Worm (Caenorhabditis elegans) whole organism, midembryonic: ENCODE measurements around the gene ZK1236.1.

Experiments
- T22C8.4 ChIP-seq: fragments of 200-800 bp; sonication (Bioruptor generic); IDR thresholded peaks from 2 replicates; pipeline ENCODE4 v1.3.6; 2022; ENCODE audit warnings: missing genetic modification characterization, missing compliant biosample characterization
- cog-1 ChIP-seq: sonication (generic microtip); optimal IDR thresholded peaks from 2 replicates; lab custom pipeline; 2016; ENCODE audit warnings: missing genetic modification characterization, missing compliant biosample characterization
- flt-1 ChIP-seq: fragments of 200-800 bp; sonication (Bioruptor generic); IDR thresholded peaks from 2 replicates; pipeline ENCODE4 v1.3.6; 2022; ENCODE audit warnings: missing genetic modification characterization, missing compliant biosample characterization
- klf-2 ChIP-seq: fragments of 200-800 bp; sonication (Bioruptor generic); conservative IDR thresholded peaks from 2 replicates; pipeline ENCODE4 v1.3.6; 2022; ENCODE audit warnings: missing genetic modification reagents, missing genetic modification characterization, missing compliant biosample characterization
- med-1 ChIP-seq: sonication (generic microtip); optimal IDR thresholded peaks from 2 replicates; lab custom pipeline; 2017; ENCODE audit warnings: missing genetic modification characterization, mild to moderate bottlenecking, missing compliant biosample characterization, antibody characterized with exemption, missing genetic modification reagents; ENCODE audit not compliant: insufficient read depth
- ref-1 ChIP-seq: fragments of 200-800 bp; sonication (Bioruptor generic); conservative IDR thresholded peaks from 2 replicates; pipeline ENCODE4 v1.3.6; 2022; ENCODE audit warnings: missing genetic modification reagents, missing genetic modification characterization, missing compliant biosample characterization
- tab-1 ChIP-seq: fragments of 200-800 bp; sonication (Bioruptor generic); IDR thresholded peaks from 2 replicates; pipeline ENCODE4 v1.3.6; 2022; ENCODE audit warnings: missing genetic modification characterization, missing compliant biosample characterization
- ztf-23 ChIP-seq: fragments of 200-800 bp; sonication (Bioruptor generic); IDR thresholded peaks from 2 replicates; pipeline ENCODE4 v1.3.6; 2022; ENCODE audit warnings: missing genetic modification reagents, missing genetic modification characterization, missing compliant biosample characterization
- ztf-29 ChIP-seq: fragments of 200-800 bp; sonication (Bioruptor generic); IDR thresholded peaks from 2 replicates; pipeline ENCODE4 v1.3.6; 2022; ENCODE audit warnings: missing genetic modification reagents, missing genetic modification characterization, missing compliant biosample characterization

Gene ZK1236.1

ce11 chrIII:8429035-8429434 lies at the start of gene ZK1236.1:
Gene ZK1236.1, plus strand, starts transcription at chrIII:8429297.
- TF ChIP-seq klf-2 (GFP tag; lab: Robert Waterston, UW) (no peak), ref-1 (no peak), tab-1 (GFP tag; lab: Robert Waterston, UW) (no peak), T22C8.4 (GFP tag; lab: Robert Waterston, UW) (no peak), cog-1 (tag; lab: Kevin White, UChicago) (no peak), flt-1 (GFP tag; lab: Robert Waterston, UW) (no peak), med-1 (no peak), ztf-23 (GFP tag; lab: Robert Waterston, UW) (no peak), ztf-29 (GFP tag; lab: Robert Waterston, UW) (no peak)

ce11 chrIII:8380645-8381044 lies 48.5 kb upstream of the ZK1236.1 start, which contains the start of gene R05D3.12:
Gene R05D3.12, plus strand, starts transcription at chrIII:8380945.
- TF ChIP-seq tab-1 (GFP tag; lab: Robert Waterston, UW), result no peak
- TF ChIP-seq cog-1 (tag; lab: Kevin White, UChicago), result no peak
- TF ChIP-seq klf-2 (GFP tag; lab: Robert Waterston, UW), result no peak
- no peak for TF ChIP-seq ref-1
- no peak for TF ChIP-seq ztf-23 (GFP tag; lab: Robert Waterston, UW)
- no peak for TF ChIP-seq ztf-29 (GFP tag; lab: Robert Waterston, UW)
- TF ChIP-seq flt-1 (GFP tag; lab: Robert Waterston, UW), result no peak
- no peak for TF ChIP-seq med-1
- TF ChIP-seq T22C8.4 (GFP tag; lab: Robert Waterston, UW), result no peak

- TF ChIP-seq klf-2 (GFP tag; lab: Robert Waterston, UW), result no peak
- TF ChIP-seq ztf-29 (GFP tag; lab: Robert Waterston, UW), result no peak
- TF ChIP-seq flt-1 (GFP tag; lab: Robert Waterston, UW), result no peak
- TF ChIP-seq tab-1 (GFP tag; lab: Robert Waterston, UW), result no peak
- TF ChIP-seq med-1, result no peak
Measured at ce11 chrIII:8389539-8389938, 39.6 kb upstream of the ZK1236.1 start, which contains the start of gene ZK353.4. Gene ZK353.4, minus strand, starts transcription at chrIII:8389639.

ce11 chrIII:8392307-8392706 lies 36.8 kb upstream of the ZK1236.1 start:
- no peak for TF ChIP-seq ref-1
- TF ChIP-seq klf-2 (GFP tag; lab: Robert Waterston, UW), result no peak
- no peak for TF ChIP-seq T22C8.4 (GFP tag; lab: Robert Waterston, UW)
- no peak for TF ChIP-seq tab-1 (GFP tag; lab: Robert Waterston, UW)
- TF ChIP-seq cog-1 (tag; lab: Kevin White, UChicago), result no peak
- no peak for TF ChIP-seq ztf-29 (GFP tag; lab: Robert Waterston, UW)
- no peak for TF ChIP-seq ztf-23 (GFP tag; lab: Robert Waterston, UW)

ce11 chrIII:8394374-8395302 lies 34.5 kb upstream of the ZK1236.1 start, which contains the start of gene ZK353.10:
Gene ZK353.10, minus strand, starts transcription at chrIII:8394424.
- TF ChIP-seq ref-1, result no peak
- TF ChIP-seq klf-2 (GFP tag; lab: Robert Waterston, UW), result no peak
- no peak for TF ChIP-seq tab-1 (GFP tag; lab: Robert Waterston, UW)
- TF ChIP-seq ztf-29 (GFP tag; lab: Robert Waterston, UW), result no peak
- TF ChIP-seq cog-1 (tag; lab: Kevin White, UChicago), result no peak
- TF ChIP-seq flt-1 (GFP tag; lab: Robert Waterston, UW), result no peak
- TF ChIP-seq T22C8.4 (GFP tag; lab: Robert Waterston, UW), result no peak
- no peak for TF ChIP-seq med-1
- TF ChIP-seq ztf-23 (GFP tag; lab: Robert Waterston, UW), result no peak

- no peak for TF ChIP-seq ztf-23 (GFP tag; lab: Robert Waterston, UW)
- TF ChIP-seq T22C8.4 (GFP tag; lab: Robert Waterston, UW), result no peak
- no peak for TF ChIP-seq flt-1 (GFP tag; lab: Robert Waterston, UW)
- no peak for TF ChIP-seq klf-2 (GFP tag; lab: Robert Waterston, UW)
- TF ChIP-seq cog-1 (tag; lab: Kevin White, UChicago), result no peak
- no peak for TF ChIP-seq med-1
- TF ChIP-seq ztf-29 (GFP tag; lab: Robert Waterston, UW), result no peak
- no peak for TF ChIP-seq ref-1
- TF ChIP-seq tab-1 (GFP tag; lab: Robert Waterston, UW), result no peak
Measured at ce11 chrIII:8395685-8396084, 33.4 kb upstream of the ZK1236.1 start, which contains the start of gene ZK353.3. Gene ZK353.3, plus strand, starts transcription at chrIII:8395985.

ce11 chrIII:8398411-8398810 lies 30.7 kb upstream of the ZK1236.1 start, which contains the start of gene ZK353.2:
Gene ZK353.2, plus strand, starts transcription at chrIII:8398711.
- no peak for TF ChIP-seq cog-1 (tag; lab: Kevin White, UChicago)
- no peak for TF ChIP-seq ztf-23 (GFP tag; lab: Robert Waterston, UW)
- TF ChIP-seq flt-1 (GFP tag; lab: Robert Waterston, UW), result no peak
- no peak for TF ChIP-seq klf-2 (GFP tag; lab: Robert Waterston, UW)
- TF ChIP-seq tab-1 (GFP tag; lab: Robert Waterston, UW), result no peak
- no peak for TF ChIP-seq ref-1
- TF ChIP-seq ztf-29 (GFP tag; lab: Robert Waterston, UW), result no peak
- TF ChIP-seq T22C8.4 (GFP tag; lab: Robert Waterston, UW), result no peak
- TF ChIP-seq med-1, result no peak

ce11 chrIII:8400478-8400877 lies 28.6 kb upstream of the ZK1236.1 start:
- no peak for TF ChIP-seq ref-1
- TF ChIP-seq tab-1 (GFP tag; lab: Robert Waterston, UW), result no peak
- TF ChIP-seq flt-1 (GFP tag; lab: Robert Waterston, UW), result no peak
- no peak for TF ChIP-seq ztf-29 (GFP tag; lab: Robert Waterston, UW)

- no peak for TF ChIP-seq T22C8.4 (GFP tag; lab: Robert Waterston, UW)
- TF ChIP-seq med-1, result no peak
- TF ChIP-seq klf-2 (GFP tag; lab: Robert Waterston, UW), result no peak
- TF ChIP-seq ref-1, result no peak
- no peak for TF ChIP-seq cog-1 (tag; lab: Kevin White, UChicago)
- TF ChIP-seq ztf-23 (GFP tag; lab: Robert Waterston, UW), result no peak
- TF ChIP-seq tab-1 (GFP tag; lab: Robert Waterston, UW), result no peak
- TF ChIP-seq flt-1 (GFP tag; lab: Robert Waterston, UW), result no peak
- TF ChIP-seq ztf-29 (GFP tag; lab: Robert Waterston, UW), result no peak
Measured at ce11 chrIII:8401887-8402286, 27.2 kb upstream of the ZK1236.1 start, which contains the start of gene lap-1. Gene lap-1, minus strand, starts transcription at chrIII:8401928.
